Fruit fly (Drosophila melanogaster) whole organism, embryonic: ENCODE data around the gene CG6414.

Experiments used
- CG12219 ChIP-seq: fragments of 200-800 bp; sonication (Bioruptor generic); optimal IDR thresholded peaks from 3 replicates; lab custom pipeline; 2018; ENCODE audit warnings: missing biosample characterization, mild to moderate bottlenecking, missing genetic modification characterization
- CG13123 ChIP-seq: fragments of 200-800 bp; sonication (Bioruptor generic); optimal IDR thresholded peaks from 2 replicates; lab custom pipeline; 2016; ENCODE audit warnings: missing biosample characterization, missing genetic modification characterization
- CG14050 ChIP-seq: fragments of 200-800 bp; sonication (Bioruptor generic); IDR thresholded peaks from 3 replicates; pipeline ENCODE4 v1.3.6; 2022; ENCODE audit warnings: missing biosample characterization, missing genetic modification characterization
- CG15269 ChIP-seq: fragments of 200-800 bp; sonication (Bioruptor generic); optimal IDR thresholded peaks from 2 replicates; lab custom pipeline; 2018; ENCODE audit warnings: missing biosample characterization, mild to moderate bottlenecking, missing genetic modification characterization, moderate library complexity
- CG17361 ChIP-seq: fragments of 200-800 bp; sonication (Bioruptor generic); IDR thresholded peaks from 3 replicates; pipeline ENCODE4 v1.3.6; 2022; ENCODE audit warnings: missing biosample characterization, missing genetic modification characterization
- CG17912 ChIP-seq: fragments of 200-800 bp; sonication (Bioruptor generic); optimal IDR thresholded peaks from 2 replicates; lab custom pipeline; 2018; ENCODE audit warnings: missing biosample characterization, mild to moderate bottlenecking, missing genetic modification characterization
- CG18262 ChIP-seq: fragments of 200-800 bp; optimal IDR thresholded peaks from 3 replicates; lab custom pipeline; 2019; ENCODE audit warnings: missing biosample characterization, mild to moderate bottlenecking, missing genetic modification characterization, moderate library complexity
- CG18476 ChIP-seq: fragments of 200-800 bp; sonication (Bioruptor generic); optimal IDR thresholded peaks from 2 replicates; lab custom pipeline; 2016; ENCODE audit warnings: missing biosample characterization, mild to moderate bottlenecking, missing genetic modification characterization
- CG32767 ChIP-seq: fragments of 200-800 bp; sonication (Bioruptor generic); IDR thresholded peaks from 2 replicates; pipeline ENCODE4 v1.3.6; 2022; ENCODE audit warnings: missing biosample characterization, missing genetic modification characterization
- CG32772 ChIP-seq: fragments of 200-800 bp; sonication (Bioruptor generic); IDR thresholded peaks from 2 replicates; pipeline ENCODE4 v1.3.6; 2022; ENCODE audit warnings: missing biosample characterization, missing genetic modification characterization
- CG3847 ChIP-seq: fragments of 200-800 bp; sonication (Bioruptor generic); IDR thresholded peaks from 2 replicates; pipeline ENCODE4 v1.3.6; 2022; ENCODE audit warnings: missing biosample characterization, missing genetic modification characterization
- CG4360 ChIP-seq: fragments of 200-800 bp; sonication (Bioruptor generic); IDR thresholded peaks from 2 replicates; pipeline ENCODE4 v1.3.6; 2022; ENCODE audit warnings: missing biosample characterization, missing genetic modification characterization
- CG6765 ChIP-seq: fragments of 200-800 bp; sonication (Bioruptor generic); optimal IDR thresholded peaks from 3 replicates; lab custom pipeline; 2017; ENCODE audit warnings: missing biosample characterization, mild to moderate bottlenecking, missing genetic modification characterization
- CG7357 ChIP-seq: fragments of 200-800 bp; sonication (Bioruptor generic); IDR thresholded peaks from 3 replicates; pipeline ENCODE4 v1.3.6; 2022; ENCODE audit warnings: missing biosample characterization, missing genetic modification characterization
- CG7745 ChIP-seq: fragments of 200-800 bp; sonication (Bioruptor generic); optimal IDR thresholded peaks from 2 replicates; lab custom pipeline; 2018; ENCODE audit warnings: missing biosample characterization, mild to moderate bottlenecking, missing genetic modification characterization, moderate library complexity
- CG7839 ChIP-seq: fragments of 200-800 bp; sonication (Bioruptor generic); optimal IDR thresholded peaks from 3 replicates; lab custom pipeline; 2018; ENCODE audit warnings: missing biosample characterization, mild to moderate bottlenecking, missing genetic modification characterization, moderate library complexity
- CG7963 ChIP-seq: fragments of 200-800 bp; sonication (Bioruptor generic); IDR thresholded peaks from 3 replicates; pipeline ENCODE4 v1.3.6; 2022; ENCODE audit warnings: missing biosample characterization, missing genetic modification characterization; ENCODE audit not compliant: partially characterized antibody
- CG8359 ChIP-seq: fragments of 200-800 bp; sonication (Bioruptor generic); optimal IDR thresholded peaks from 2 replicates; lab custom pipeline; 2017; ENCODE audit warnings: missing biosample characterization, mild to moderate bottlenecking, missing genetic modification characterization, borderline replicate concordance
- CG9797 ChIP-seq: fragments of 200-800 bp; sonication (Bioruptor generic); optimal IDR thresholded peaks from 3 replicates; lab custom pipeline; 2018; ENCODE audit warnings: missing biosample characterization, mild to moderate bottlenecking, missing genetic modification characterization
- CG9876 ChIP-seq: fragments of 200-800 bp; sonication (Bioruptor generic); optimal IDR thresholded peaks from 2 replicates; lab custom pipeline; 2016; ENCODE audit warnings: missing biosample characterization, missing genetic modification characterization
- CkIIα-i1 ChIP-seq: fragments of 200-800 bp; sonication (Bioruptor generic); IDR thresholded peaks from 2 replicates; pipeline ENCODE4 v1.3.6; 2022; ENCODE audit warnings: missing biosample characterization, missing genetic modification characterization
- Deaf1 ChIP-seq: fragments of 200-800 bp; optimal IDR thresholded peaks from 3 replicates; lab custom pipeline; 2019; ENCODE audit warnings: missing biosample characterization, mild to moderate bottlenecking, missing genetic modification characterization, moderate library complexity
- Dll ChIP-seq: fragments of 200-800 bp; sonication (Bioruptor generic); IDR thresholded peaks from 4 replicates; pipeline ENCODE4 v1.3.6; 2022; ENCODE audit warnings: missing biosample characterization, missing genetic modification characterization; ENCODE audit not compliant: partially characterized antibody
- E2f1 ChIP-seq: fragments of 200-800 bp; sonication (Bioruptor generic); IDR thresholded peaks from 2 replicates; pipeline ENCODE4 v1.3.6; 2022; ENCODE audit warnings: missing biosample characterization, missing genetic modification characterization
- Eip74EF ChIP-seq, 2 experiments: fragments of 200-800 bp in 1 of 2; fragments of >200 bp in 1 of 2; sonication (Bioruptor generic) in 1 of 2; optimal IDR thresholded peaks; 2 replicates each; lab custom pipeline; 2017 to 2019; ENCODE audit warnings: missing biosample characterization in 2 of 2, missing genetic modification characterization in 2 of 2, mild to moderate bottlenecking in 1 of 2, moderate library complexity in 1 of 2
- Hey ChIP-seq: fragments of 200-800 bp; sonication (Bioruptor generic); optimal IDR thresholded peaks from 3 replicates; lab custom pipeline; 2018; ENCODE audit warnings: missing biosample characterization, mild to moderate bottlenecking, missing genetic modification characterization
- HmgZ ChIP-seq: fragments of 200-800 bp; sonication (Bioruptor generic); optimal IDR thresholded peaks from 2 replicates; lab custom pipeline; 2018; ENCODE audit warnings: missing biosample characterization, mild to moderate bottlenecking, missing genetic modification characterization
- Hmr ChIP-seq: fragments of 200-800 bp; sonication (Bioruptor generic); optimal IDR thresholded peaks from 3 replicates; lab custom pipeline; 2017; ENCODE audit warnings: mild to moderate bottlenecking, missing biosample characterization, missing genetic modification reagents, missing genetic modification characterization
- Hr51 ChIP-seq, 2 experiments: fragments of 200-800 bp; sonication (Bioruptor generic); optimal IDR thresholded peaks; 2 replicates in 1 of 2; 3 replicates in 1 of 2; lab custom pipeline; 2016 to 2018; ENCODE audit warnings: missing biosample characterization in 2 of 2, missing genetic modification characterization in 2 of 2, mild to moderate bottlenecking in 1 of 2, moderate library complexity in 1 of 2
- Lpt ChIP-seq: fragments of >200 bp; optimal IDR thresholded peaks from 2 replicates; lab custom pipeline; 2018; ENCODE audit warnings: missing biosample characterization, missing genetic modification characterization
- MBD-R2 ChIP-seq: fragments of 200-800 bp; sonication (Bioruptor generic); IDR thresholded peaks from 2 replicates; pipeline ENCODE4 v1.3.6; 2022; ENCODE audit warnings: missing biosample characterization, missing genetic modification characterization
- NFAT ChIP-seq: fragments of 200-800 bp; sonication (Bioruptor generic); IDR thresholded peaks from 2 replicates; pipeline ENCODE4 v1.3.6; 2022; ENCODE audit warnings: missing biosample characterization, missing genetic modification characterization
- Nf-YC ChIP-seq: fragments of 200-800 bp; optimal IDR thresholded peaks from 3 replicates; lab custom pipeline; 2019; ENCODE audit warnings: missing biosample characterization, mild to moderate bottlenecking, missing genetic modification characterization, moderate library complexity
- Ptx1 ChIP-seq: fragments of 200-800 bp; sonication (Bioruptor generic); IDR thresholded peaks from 2 replicates; pipeline ENCODE4 v1.3.6; 2022; ENCODE audit warnings: missing biosample characterization, missing genetic modification characterization
- Trl ChIP-seq, 3 experiments: fragments of >200 bp in 2 of 3; fragments of 200-800 bp in 1 of 3; sonication (Bioruptor generic) in 1 of 3; optimal IDR thresholded peaks; 2 replicates in 1 of 3; 3 replicates in 2 of 3; lab custom pipeline; 2016 to 2017; ENCODE audit warnings: missing biosample characterization in 1 of 3, missing genetic modification characterization in 1 of 3
- caup ChIP-seq: fragments of 200-800 bp; sonication (Bioruptor generic); optimal IDR thresholded peaks from 3 replicates; lab custom pipeline; 2017; ENCODE audit warnings: missing biosample characterization, mild to moderate bottlenecking, missing genetic modification characterization, moderate library complexity; ENCODE audit not compliant: severe bottlenecking
- crol ChIP-seq: fragments of 200-800 bp; sonication (Bioruptor generic); IDR thresholded peaks from 2 replicates; pipeline ENCODE4 v1.3.6; 2022; ENCODE audit warnings: missing biosample characterization, missing genetic modification characterization
- crp ChIP-seq, 2 experiments: fragments of 200-800 bp; sonication (Bioruptor generic); optimal IDR thresholded peaks; 2 replicates in 1 of 2; 3 replicates in 1 of 2; lab custom pipeline; 2017; ENCODE audit warnings: missing biosample characterization in 2 of 2, missing genetic modification characterization in 2 of 2, mild to moderate bottlenecking in 1 of 2, moderate library complexity in 1 of 2
- da ChIP-seq: fragments of 200-800 bp; sonication (Bioruptor generic); optimal IDR thresholded peaks from 2 replicates; lab custom pipeline; 2016; ENCODE audit warnings: missing biosample characterization, missing genetic modification characterization
- dpn ChIP-seq, 2 experiments: fragments of 200-800 bp; sonication (Bioruptor generic); optimal IDR thresholded peaks; 3 replicates each; lab custom pipeline; 2016; ENCODE audit warnings: missing biosample characterization in 2 of 2, missing genetic modification characterization in 2 of 2
- fu2 ChIP-seq: fragments of 200-800 bp; sonication (Bioruptor generic); optimal IDR thresholded peaks from 2 replicates; lab custom pipeline; 2016; ENCODE audit warnings: missing biosample characterization, missing genetic modification characterization
- gce ChIP-seq: fragments of 200-800 bp; sonication (Bioruptor generic); IDR thresholded peaks from 3 replicates; pipeline ENCODE4 v1.3.6; 2022; ENCODE audit warnings: missing biosample characterization, missing genetic modification characterization
- nom ChIP-seq: fragments of 200-800 bp; sonication (Bioruptor generic); optimal IDR thresholded peaks from 2 replicates; lab custom pipeline; 2017; ENCODE audit warnings: missing biosample characterization, missing genetic modification characterization, mild to moderate bottlenecking, moderate library complexity, missing genetic modification reagents
- odd ChIP-seq: fragments of 200-800 bp; sonication (Bioruptor generic); optimal IDR thresholded peaks from 2 replicates; lab custom pipeline; 2017; ENCODE audit warnings: missing biosample characterization, mild to moderate bottlenecking, missing genetic modification characterization
- salm ChIP-seq: fragments of 200-800 bp; sonication (Bioruptor generic); optimal IDR thresholded peaks from 2 replicates; lab custom pipeline; 2018; ENCODE audit warnings: missing biosample characterization, mild to moderate bottlenecking, missing genetic modification characterization
- slp2 ChIP-seq: fragments of 200-800 bp; sonication (Bioruptor generic); optimal IDR thresholded peaks from 2 replicates; lab custom pipeline; 2016; ENCODE audit warnings: missing biosample characterization, missing genetic modification characterization
- ttk ChIP-seq: fragments of 200-800 bp; sonication (Bioruptor generic); IDR thresholded peaks from 2 replicates; pipeline ENCODE4 v2.1.2; 2022; ENCODE audit warnings: missing biosample characterization, missing genetic modification characterization
- tx ChIP-seq: fragments of 200-800 bp; sonication (Bioruptor generic); optimal IDR thresholded peaks from 2 replicates; lab custom pipeline; 2016; ENCODE audit warnings: missing biosample characterization, missing genetic modification characterization
- usp ChIP-seq: fragments of >200 bp; optimal IDR thresholded peaks from 2 replicates; lab custom pipeline; 2017; ENCODE audit warnings: missing biosample characterization, missing genetic modification characterization
- zfh2 ChIP-seq: fragments of 200-800 bp; sonication (Bioruptor generic); optimal IDR thresholded peaks from 2 replicates; lab custom pipeline; 2016; ENCODE audit warnings: missing biosample characterization, missing genetic modification characterization

CG6414 gene

DNA sequence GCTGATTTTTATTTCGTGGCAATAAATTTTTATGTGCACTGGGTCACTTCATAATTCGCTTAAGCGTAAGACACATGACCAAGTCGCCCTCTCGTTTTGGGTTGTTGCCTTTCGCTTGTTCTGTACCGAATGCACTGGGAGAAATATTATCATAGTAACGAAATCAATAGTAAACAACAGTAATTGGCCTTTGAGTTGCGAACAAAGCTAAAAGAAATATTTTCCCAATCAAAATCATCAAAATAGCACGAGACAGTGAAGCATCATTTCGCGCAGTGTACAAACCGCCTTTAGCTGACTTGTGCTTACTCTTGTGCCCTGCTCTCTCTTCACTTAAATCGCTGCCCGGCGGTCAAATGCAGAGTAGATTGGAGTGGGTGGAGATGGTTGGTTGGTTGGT lies 39.7 kb upstream of the CG6414 start (continued):
- peak; percentile 67; the same call in 1 of the 2 replicates for TF ChIP-seq CG32772 (GFP tag; lab: Robert Waterston, UW)
- TF ChIP-seq Lpt (GFP tag; lab: Kevin White, UChicago): no peak
- peak in 1 of 2 experiments; percentile 45 for TF ChIP-seq Hr51 (GFP tag; optimal IDR thresholded peaks at IDR 0.05; lab: Kevin White, UChicago)
- no peak for TF ChIP-seq CG7963
- no peak for TF ChIP-seq CG9876 (GFP tag; lab: Kevin White, UChicago)
- TF ChIP-seq CG8359 (GFP tag; lab: Kevin White, UChicago): no peak
- TF ChIP-seq crp (GFP tag; optimal IDR thresholded peaks at IDR 0.05; lab: Kevin White, UChicago): no peak
- peak; percentile 16; the same call in 1 of the 2 replicates for TF ChIP-seq MBD-R2 (GFP tag; lab: Robert Waterston, UW)
- TF ChIP-seq odd (GFP tag; lab: Kevin White, UChicago): peak; percentile 10
- TF ChIP-seq Nf-YC (tag; lab: Kevin White, UChicago): no peak
- no peak for TF ChIP-seq salm (tag; lab: Kevin White, UChicago)
- TF ChIP-seq CG15269: peak; percentile 52
- peak; percentile 23 for TF ChIP-seq caup (GFP tag; lab: Kevin White, UChicago)
- TF ChIP-seq HmgZ (tag; lab: Kevin White, UChicago): no peak
- no peak for TF ChIP-seq Eip74EF (GFP tag; optimal IDR thresholded peaks at IDR 0.05; lab: Kevin White, UChicago)
- peak; percentile 55 for TF ChIP-seq CG12219 (GFP tag; lab: Kevin White, UChicago)
- TF ChIP-seq tx (GFP tag; lab: Kevin White, UChicago): no peak
- no peak for TF ChIP-seq CG4360 (GFP tag; lab: Robert Waterston, UW)
- no peak for TF ChIP-seq fu2 (GFP tag; lab: Kevin White, UChicago)
- no peak for TF ChIP-seq Hey (tag; lab: Kevin White, UChicago)
- no peak for TF ChIP-seq usp (GFP tag; lab: Kevin White, UChicago)
- peak; percentile 70 for TF ChIP-seq CG7839 (tag; lab: Kevin White, UChicago)
- TF ChIP-seq ttk (GFP tag; lab: Robert Waterston, UW): peak; percentile 50; the same call in 1 of the 2 replicates
- TF ChIP-seq da (GFP tag; lab: Kevin White, UChicago): no peak
- TF ChIP-seq Hmr: peak; percentile 57
- no peak for TF ChIP-seq zfh2 (GFP tag; lab: Kevin White, UChicago)
- peak; percentile 21 for TF ChIP-seq slp2 (GFP tag; lab: Kevin White, UChicago)
- no peak for TF ChIP-seq CG14050
- TF ChIP-seq crol (GFP tag; lab: Robert Waterston, UW): no peak
- TF ChIP-seq CG3847: 0 out of 2 replicates have a peak, but pooled peaks have one; percentile 15
- TF ChIP-seq CG17361 (GFP tag; lab: Robert Waterston, UW): no peak
- TF ChIP-seq nom: no peak
- no peak for TF ChIP-seq Dll (GFP tag; lab: Robert Waterston, UW)
- peak; percentile 45 to 54 for TF ChIP-seq dpn (GFP tag; optimal IDR thresholded peaks at IDR 0.05; lab: Kevin White, UChicago)
- TF ChIP-seq NFAT: no peak
- TF ChIP-seq CG7745 (tag; lab: Kevin White, UChicago): no peak
- TF ChIP-seq CkIIα-i1 (GFP tag; lab: Robert Waterston, UW): no peak
- TF ChIP-seq CG7357: 0 out of 3 replicates have a peak, but pooled peaks have one; percentile 25
- TF ChIP-seq CG32767 (GFP tag; lab: Robert Waterston, UW): no peak
- TF ChIP-seq Deaf1 (tag; lab: Kevin White, UChicago): peak; percentile 7
- no peak for TF ChIP-seq CG13123 (GFP tag; lab: Kevin White, UChicago)
- TF ChIP-seq E2f1: 0 out of 2 replicates have a peak, but pooled peaks have one; percentile 12
- no peak for TF ChIP-seq gce
- TF ChIP-seq Ptx1 (GFP tag; lab: Robert Waterston, UW): peak; percentile 55; the same call in 1 of the 2 replicates
- no peak for TF ChIP-seq CG17912 (GFP tag; lab: Kevin White, UChicago)
- no peak for TF ChIP-seq CG9797 (GFP tag; lab: Kevin White, UChicago)
- no peak for TF ChIP-seq CG18476 (GFP tag; lab: Kevin White, UChicago)
- peak; percentile 50 for TF ChIP-seq CG18262 (tag; lab: Kevin White, UChicago)
- TF ChIP-seq Trl (optimal IDR thresholded peaks at IDR 0.05; lab: Kevin White, UChicago): no peak
- peak; percentile 51 for TF ChIP-seq Trl (GFP tag; optimal IDR thresholded peaks at IDR 0.05; lab: Kevin White, UChicago)
- no peak for TF ChIP-seq CG6765
